Fruit fly (Drosophila melanogaster) whole organism, wandering third instar larva: ENCODE measurements around the gene CG1309.

Experiments used
- Abd-B ChIP-seq: fragments of >200 bp; optimal IDR thresholded peaks from 2 replicates; lab custom pipeline; 2017; ENCODE audit warnings: missing biosample characterization, missing genetic modification characterization
- CG32264 ChIP-seq: fragments of 200-800 bp; sonication (Bioruptor generic); optimal IDR thresholded peaks from 2 replicates; lab custom pipeline; 2016; ENCODE audit warnings: missing biosample characterization, missing genetic modification characterization
- CrebA ChIP-seq: fragments of 200-800 bp; sonication (Bioruptor generic); optimal IDR thresholded peaks from 2 replicates; lab custom pipeline; 2016; ENCODE audit warnings: missing biosample characterization, mild to moderate bottlenecking, missing genetic modification characterization, borderline replicate concordance
- Dfd ChIP-seq: fragments of >200 bp; optimal IDR thresholded peaks from 2 replicates; lab custom pipeline; 2017; ENCODE audit warnings: missing biosample characterization, missing genetic modification characterization
- OdsH ChIP-seq: fragments of 200-800 bp; sonication (Bioruptor generic); optimal IDR thresholded peaks from 2 replicates; lab custom pipeline; 2016; ENCODE audit warnings: missing biosample characterization, mild to moderate bottlenecking, missing genetic modification characterization
- br ChIP-seq: fragments of 200-800 bp; sonication (Bioruptor generic); optimal IDR thresholded peaks from 2 replicates; lab custom pipeline; 2016; ENCODE audit warnings: missing biosample characterization, missing genetic modification characterization
- dmrt93B ChIP-seq: fragments of 200-800 bp; sonication (Bioruptor generic); optimal IDR thresholded peaks from 2 replicates; lab custom pipeline; 2018; ENCODE audit warnings: missing biosample characterization, mild to moderate bottlenecking, missing genetic modification characterization
- h ChIP-seq: fragments of 200-800 bp; sonication (Bioruptor generic); optimal IDR thresholded peaks from 3 replicates; lab custom pipeline; 2016; ENCODE audit warnings: missing biosample characterization, mild to moderate bottlenecking, missing genetic modification characterization
- pan ChIP-seq: fragments of >200 bp; optimal IDR thresholded peaks from 2 replicates; lab custom pipeline; 2017
- psq ChIP-seq: fragments of 200-800 bp; sonication (Bioruptor generic); optimal IDR thresholded peaks from 3 replicates; lab custom pipeline; 2017; ENCODE audit warnings: missing biosample characterization, mild to moderate bottlenecking, missing genetic modification characterization, moderate library complexity
- sv ChIP-seq: fragments of 200-800 bp; sonication (Bioruptor generic); optimal IDR thresholded peaks from 3 replicates; lab custom pipeline; 2016; ENCODE audit warnings: missing biosample characterization, missing genetic modification characterization

DNA sequence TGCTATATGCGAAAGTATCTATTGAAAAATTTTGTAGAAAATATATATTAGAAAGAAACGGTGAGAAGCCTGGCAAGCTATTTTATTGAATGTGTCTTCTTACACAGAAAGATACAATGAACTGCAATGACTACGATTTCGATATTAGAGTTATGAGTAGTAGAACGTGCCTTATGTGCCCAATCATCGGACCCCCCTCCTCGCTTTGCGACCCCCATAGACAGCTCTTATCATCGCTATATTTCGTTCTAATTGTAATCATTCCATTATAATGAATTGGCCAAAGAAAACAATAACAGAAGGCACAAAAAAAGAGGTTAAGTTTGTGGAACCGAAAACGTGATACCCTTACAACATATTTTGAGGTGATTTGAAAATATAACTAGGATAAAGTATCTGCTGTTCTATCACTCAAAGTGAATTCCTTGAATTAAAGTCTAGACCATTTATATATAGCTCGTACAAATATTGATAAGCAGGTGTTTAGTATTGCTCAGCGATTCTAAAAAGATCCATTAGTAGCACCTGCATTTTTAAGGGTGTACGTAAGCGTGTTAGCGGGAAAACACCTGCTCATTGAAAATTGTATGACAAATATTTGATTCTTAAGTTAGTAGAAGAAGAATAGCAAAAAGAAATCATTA lies 26.4 kb upstream of the CG1309 start:
- TF ChIP-seq OdsH (no peak), Dfd (no peak), CrebA (GFP tag; lab: Kevin White, UChicago) (no peak), br (GFP tag; lab: Kevin White, UChicago) (no peak), h (GFP tag; lab: Kevin White, UChicago) (peak; percentile 43), dmrt93B (no peak), pan (lab: Kevin White, UChicago) (no peak), sv (no peak), Abd-B (GFP tag; lab: Kevin White, UChicago) (no peak), CG32264 (GFP tag; lab: Kevin White, UChicago) (no peak), psq (GFP tag; lab: Kevin White, UChicago) (no peak)
